Fruit fly (Drosophila melanogaster): ENCODE data around the gene CG3847.

Gene CG3847

DNA sequence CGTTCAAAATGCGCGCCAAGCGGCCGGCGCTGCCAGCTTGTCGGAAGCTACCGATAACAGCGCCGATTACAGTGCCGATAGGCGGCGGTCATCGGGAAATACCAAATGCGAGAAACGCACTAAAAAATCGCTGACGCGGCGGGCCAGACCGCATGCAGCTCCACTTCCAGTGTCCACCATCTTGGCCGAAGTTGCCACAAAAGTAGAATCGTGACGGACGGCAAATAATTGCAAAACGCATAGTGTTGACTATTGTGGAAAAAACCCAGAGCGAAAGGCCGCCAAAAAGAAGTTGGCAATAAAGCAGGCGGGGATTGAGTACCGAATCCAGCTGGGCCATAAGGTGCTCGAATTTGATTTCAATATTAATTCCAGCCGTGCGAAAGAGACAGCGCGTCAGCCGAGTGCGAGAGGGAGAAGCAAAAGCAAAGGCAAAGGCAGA is at the start of gene CG3847:
TSS of gene CG3847 (plus strand) at position 178 of the 442 bp plus-strand sequence.
- TF ChIP-seq CG17801 (GFP tag; optimal IDR thresholded peaks at IDR 0.05; ENCODE audit: partially characterized antibody), result peak; percentile 10

DNA sequence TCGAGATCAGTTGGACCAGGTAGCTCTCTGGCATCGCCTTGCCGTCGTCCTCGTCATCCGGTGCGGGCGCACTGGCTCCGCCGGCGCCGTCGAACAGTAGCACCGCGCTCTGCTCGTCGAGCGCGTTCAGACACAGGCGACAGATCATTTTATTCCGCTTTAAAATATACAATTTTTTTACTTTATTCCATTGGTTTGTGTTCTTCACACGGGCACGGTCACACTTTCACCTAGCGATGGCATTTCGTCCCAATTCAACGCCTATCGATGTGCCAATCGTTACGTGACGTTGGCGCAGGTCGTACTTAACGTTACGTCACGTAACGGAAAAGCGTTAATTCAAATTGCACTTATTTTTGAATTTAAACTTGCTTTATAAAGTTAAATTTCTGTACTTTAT is 45.9 kb upstream of the CG3847 start, which contains the start of gene CG12219:
TSS of gene CG12219 (minus strand) at position 234 of the 400 bp plus-strand sequence.
- peak; percentile 36 for TF ChIP-seq CG17801 (GFP tag; optimal IDR thresholded peaks at IDR 0.05; ENCODE audit: partially characterized antibody)

DNA sequence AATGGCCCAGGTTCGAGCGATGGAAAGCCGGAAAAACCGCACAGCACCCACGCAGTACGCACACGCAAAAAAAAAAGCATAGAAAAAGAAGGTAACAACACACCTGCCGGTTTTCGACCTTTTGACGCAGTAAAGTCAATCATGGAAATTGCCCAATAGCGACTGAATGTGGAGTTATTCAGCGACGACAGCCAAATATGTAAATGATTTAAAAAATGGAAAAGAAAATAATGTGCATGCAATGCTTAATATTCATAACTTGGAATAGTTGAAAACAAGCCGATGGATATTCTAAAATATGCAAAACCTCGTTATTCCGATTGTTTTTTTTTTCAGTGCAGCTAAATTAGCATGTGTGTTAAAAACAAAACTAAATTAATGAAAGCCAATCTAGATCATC is 43.7 kb upstream of the CG3847 start:
- TF ChIP-seq CG17801 (GFP tag; optimal IDR thresholded peaks at IDR 0.05; ENCODE audit: partially characterized antibody), result no peak

DNA sequence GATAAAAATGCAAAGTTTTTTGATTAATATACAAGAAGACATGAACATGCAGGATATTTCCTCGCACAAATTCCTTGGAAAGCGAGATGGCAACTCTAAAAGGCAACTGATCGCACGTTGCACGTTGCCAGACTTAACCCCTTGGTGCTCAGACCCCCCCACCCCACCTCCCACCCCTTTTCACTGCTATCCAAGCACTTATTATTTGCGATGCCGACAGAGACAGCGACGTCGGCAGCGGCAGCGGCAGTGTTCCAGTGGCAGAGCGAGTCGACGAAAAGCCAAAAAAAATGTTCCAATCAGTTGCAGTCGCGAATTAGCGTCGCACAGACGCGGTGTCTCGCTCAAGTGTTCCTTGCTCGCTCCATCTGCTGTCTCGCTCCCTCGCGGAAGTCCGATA is 43.2 kb upstream of the CG3847 start, which contains the start of gene CG3823:
TSS of gene CG3823 (plus strand) at position 301 of the 400 bp plus-strand sequence.
- TF ChIP-seq CG17801 (GFP tag; optimal IDR thresholded peaks at IDR 0.05; ENCODE audit: partially characterized antibody), result no peak

DNA sequence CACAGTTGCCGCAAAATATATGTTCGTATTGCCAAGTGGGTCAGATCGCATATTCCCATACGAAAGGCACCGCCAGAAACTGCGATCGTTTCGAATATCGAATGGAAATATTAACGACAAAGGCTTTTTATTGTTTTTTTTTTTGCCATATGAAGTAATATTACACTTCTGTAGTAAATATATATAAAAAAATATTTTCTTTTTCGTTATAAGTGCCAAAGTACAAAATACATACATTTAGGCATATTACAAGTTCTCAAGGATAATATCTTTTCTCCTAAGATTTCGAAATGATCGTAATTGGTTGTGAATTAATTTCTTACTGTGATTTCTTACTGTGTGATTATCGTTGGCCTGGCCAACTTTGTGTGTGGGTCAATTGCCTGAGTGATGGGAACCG is 42.7 kb upstream of the CG3847 start:
- TF ChIP-seq CG17801 (GFP tag; optimal IDR thresholded peaks at IDR 0.05; ENCODE audit: partially characterized antibody), result no peak

DNA sequence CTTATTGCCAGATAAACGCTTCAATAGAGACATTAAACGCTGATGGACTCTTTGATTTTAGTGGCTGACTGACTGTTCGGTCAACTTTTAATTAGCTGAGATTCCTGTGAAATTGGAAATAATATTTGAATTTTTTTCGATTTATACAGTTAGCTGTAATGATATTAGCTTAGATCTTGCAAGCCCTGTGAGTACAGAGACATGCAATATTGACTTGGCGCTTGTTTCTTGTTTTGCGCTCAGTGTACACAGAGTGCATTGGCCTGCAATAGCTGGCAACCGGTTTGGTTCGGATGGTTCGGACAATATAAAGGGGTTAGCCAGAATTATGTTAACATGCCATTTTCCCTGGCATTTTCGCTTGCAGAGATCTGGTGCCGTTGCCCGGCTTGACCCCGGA is 41.6 kb upstream of the CG3847 start:
- TF ChIP-seq CG17801 (GFP tag; optimal IDR thresholded peaks at IDR 0.05; ENCODE audit: partially characterized antibody), result no peak

DNA sequence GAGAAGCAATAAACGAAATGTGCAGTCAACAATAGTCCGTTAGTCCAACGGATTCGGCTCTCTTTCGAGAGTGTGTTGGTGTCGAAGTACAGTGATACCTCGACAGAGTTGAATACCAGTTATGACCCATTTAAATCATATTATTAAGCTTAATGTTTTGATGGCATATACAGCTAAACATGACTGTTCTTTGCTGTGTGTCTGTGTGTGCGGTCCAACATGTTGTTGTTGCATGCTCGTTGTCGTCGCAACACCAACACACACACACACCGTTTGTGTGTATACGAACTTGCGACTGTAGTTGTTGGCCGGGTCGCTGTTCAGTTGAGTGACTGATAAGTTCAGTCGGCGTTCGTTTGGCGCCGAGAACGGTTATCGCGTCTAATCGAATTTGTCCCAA is 38.1 kb upstream of the CG3847 start, which contains the start of gene CG15894:
TSS of gene CG15894 (plus strand) at position 361 of the 400 bp plus-strand sequence.
- no peak for TF ChIP-seq CG17801 (GFP tag; optimal IDR thresholded peaks at IDR 0.05; ENCODE audit: partially characterized antibody)

- TF ChIP-seq CG17801 (GFP tag; optimal IDR thresholded peaks at IDR 0.05; ENCODE audit: partially characterized antibody), result no peak
These were observed 36.5 kb upstream of the CG3847 start for dm6 chrX:6310408-6310807.

- TF ChIP-seq CG17801 (GFP tag; optimal IDR thresholded peaks at IDR 0.05; ENCODE audit: partially characterized antibody), result no peak
These were observed 35.4 kb upstream of the CG3847 start for dm6 chrX:6311516-6311915.

- TF ChIP-seq CG17801 (GFP tag; optimal IDR thresholded peaks at IDR 0.05; ENCODE audit: partially characterized antibody), result no peak
These were observed 31.3 kb upstream of the CG3847 start for dm6 chrX:6315583-6315982.

- TF ChIP-seq CG17801 (GFP tag; optimal IDR thresholded peaks at IDR 0.05; ENCODE audit: partially characterized antibody), result no peak
These were observed 29.9 kb upstream of the CG3847 start for dm6 chrX:6316858-6317474.

DNA sequence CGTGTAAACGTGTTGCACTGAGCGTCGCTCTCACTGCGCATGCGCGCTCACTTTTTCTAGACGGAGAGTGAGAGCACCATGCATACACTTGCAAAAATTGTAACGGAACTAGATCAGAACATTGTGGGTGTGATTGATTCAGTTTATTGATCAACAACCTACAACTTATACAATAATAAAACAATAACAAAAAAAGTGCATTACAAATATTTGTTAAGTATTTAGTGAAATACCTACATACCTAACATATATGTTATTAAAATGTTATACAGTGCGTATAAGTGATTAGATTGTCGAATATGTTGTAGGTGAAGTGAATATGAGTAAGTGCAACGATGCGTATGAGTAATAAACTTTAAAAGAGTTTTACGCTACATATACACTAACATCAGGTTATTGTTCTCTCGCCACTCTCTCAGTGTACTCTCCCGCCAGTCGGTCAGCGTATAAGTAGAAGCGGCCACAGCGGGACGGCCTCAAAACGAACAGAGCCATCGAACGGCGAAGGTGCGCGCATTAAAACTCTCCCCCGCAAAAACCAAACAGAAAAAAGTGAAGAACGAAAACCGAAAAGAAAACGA is 16.4 kb upstream of the CG3847 start, which contains the start of gene CG42240:
TSS of gene CG42240 (plus strand) at position 474 of the 581 bp plus-strand sequence.
- peak; percentile 83 for TF ChIP-seq CG17801 (GFP tag; optimal IDR thresholded peaks at IDR 0.05; ENCODE audit: partially characterized antibody)

DNA sequence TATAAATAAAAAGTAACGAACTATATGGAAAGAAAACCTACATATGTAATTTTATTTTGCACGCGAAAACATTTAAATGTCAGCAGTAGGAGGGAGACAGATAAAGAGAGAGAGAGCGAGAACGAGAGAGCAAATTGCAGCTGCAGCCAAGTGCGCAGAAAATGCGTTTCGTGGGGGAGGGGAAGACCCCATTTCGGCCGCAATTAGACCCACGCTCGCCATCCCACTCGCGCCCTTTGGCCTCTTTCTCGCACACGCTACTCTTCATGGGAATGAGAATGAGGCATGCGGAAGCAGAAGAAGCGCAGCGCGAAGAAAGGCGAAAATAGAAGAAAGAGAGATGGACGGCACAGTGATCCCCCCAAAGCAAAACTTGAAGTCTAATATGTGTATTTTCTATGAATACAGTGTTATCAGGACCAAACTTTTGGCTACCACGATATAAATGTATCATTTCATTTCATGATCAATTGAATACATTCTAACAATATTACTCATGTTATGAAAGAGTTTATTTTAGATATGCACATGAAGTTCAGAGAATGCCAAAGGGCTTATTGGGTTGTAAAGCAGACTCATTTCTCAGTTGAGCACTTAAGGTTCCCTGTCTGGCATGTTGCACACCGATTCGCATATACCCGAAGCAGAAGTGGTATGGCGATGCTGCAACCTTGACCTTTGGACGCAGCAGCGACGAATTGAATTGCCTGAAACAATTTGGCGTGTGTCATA is 13.7 kb upstream of the CG3847 start:
- TF ChIP-seq CG17801 (GFP tag; optimal IDR thresholded peaks at IDR 0.05; ENCODE audit: partially characterized antibody), result no peak

dm6 chrX:6334945-6335344 is 12.0 kb upstream of the CG3847 start:
- TF ChIP-seq CG17801 (GFP tag; optimal IDR thresholded peaks at IDR 0.05; ENCODE audit: partially characterized antibody), result no peak

DNA sequence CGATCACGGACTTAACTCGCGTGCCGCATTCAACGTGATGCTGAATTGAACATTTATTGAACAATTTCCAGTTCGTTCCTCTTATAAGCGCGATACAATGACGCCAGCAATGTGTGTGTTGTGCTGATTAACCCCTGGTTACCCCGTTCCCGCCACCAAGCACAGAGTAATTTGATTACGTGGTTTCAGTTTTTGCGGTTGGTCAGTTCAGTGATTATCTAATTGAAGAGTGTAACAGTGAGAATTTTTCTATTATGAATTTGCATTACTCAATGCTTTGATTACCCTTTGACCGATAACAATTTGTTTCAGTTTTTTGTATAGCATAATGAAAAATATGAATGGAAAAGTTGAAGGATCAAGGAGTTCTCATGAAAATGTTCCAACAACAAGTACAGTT is 9.2 kb upstream of the CG3847 start, which contains the start of gene CG3842:
TSS of gene CG3842 (plus strand) at position 61 of the 400 bp plus-strand sequence.
- TF ChIP-seq CG17801 (GFP tag; optimal IDR thresholded peaks at IDR 0.05; ENCODE audit: partially characterized antibody), result no peak
